Fruit fly (Drosophila melanogaster) whole organism, embryonic: ENCODE results near the gene CG18788.

Experiments used
- Abd-B ChIP-seq: fragments of 200-800 bp; sonication (Bioruptor generic); optimal IDR thresholded peaks from 2 replicates; lab custom pipeline; 2018; ENCODE audit warnings: missing biosample characterization, mild to moderate bottlenecking, missing genetic modification characterization, moderate library complexity
- Atf-2 ChIP-seq: fragments of 200-800 bp; sonication (Bioruptor generic); optimal IDR thresholded peaks from 2 replicates; lab custom pipeline; 2016; ENCODE audit warnings: missing biosample characterization, missing genetic modification characterization
- BEAF-32 ChIP-seq: fragments of 200-800 bp; sonication (Bioruptor generic); optimal IDR thresholded peaks from 3 replicates; lab custom pipeline; 2017; ENCODE audit warnings: missing biosample characterization, missing genetic modification characterization, mild to moderate bottlenecking, moderate library complexity, missing genetic modification reagents
- BtbVII ChIP-seq: fragments of 200-800 bp; sonication (Bioruptor generic); optimal IDR thresholded peaks from 3 replicates; lab custom pipeline; 2017; ENCODE audit warnings: missing biosample characterization, mild to moderate bottlenecking, missing genetic modification characterization
- C15 ChIP-seq: fragments of 200-800 bp; sonication (Bioruptor generic); IDR thresholded peaks from 3 replicates; pipeline ENCODE4 v1.3.6; 2022; ENCODE audit warnings: missing biosample characterization, missing genetic modification characterization
- CG10147 ChIP-seq: fragments of 200-800 bp; sonication (Bioruptor generic); optimal IDR thresholded peaks from 2 replicates; lab custom pipeline; 2019; ENCODE audit warnings: missing biosample characterization, mild to moderate bottlenecking, missing genetic modification characterization, moderate library complexity
- CG10543 ChIP-seq: fragments of 200-800 bp; sonication (Bioruptor generic); optimal IDR thresholded peaks from 3 replicates; lab custom pipeline; 2017; ENCODE audit warnings: missing biosample characterization, mild to moderate bottlenecking, missing genetic modification characterization, moderate library complexity
- CG10565 ChIP-seq: fragments of 200-800 bp; sonication (Bioruptor generic); optimal IDR thresholded peaks from 3 replicates; lab custom pipeline; 2016; ENCODE audit warnings: missing biosample characterization, mild to moderate bottlenecking, missing genetic modification characterization
- CG11247 ChIP-seq: fragments of 200-800 bp; sonication (Bioruptor generic); IDR thresholded peaks from 2 replicates; pipeline ENCODE4 v1.3.6; 2022; ENCODE audit warnings: missing biosample characterization, missing genetic modification characterization
- CG2116 ChIP-seq: fragments of 200-800 bp; sonication (Bioruptor generic); optimal IDR thresholded peaks from 3 replicates; lab custom pipeline; 2018; ENCODE audit warnings: missing biosample characterization, mild to moderate bottlenecking, missing genetic modification characterization
- CG2120 ChIP-seq: fragments of 200-800 bp; sonication (Bioruptor generic); optimal IDR thresholded peaks from 3 replicates; lab custom pipeline; 2016; ENCODE audit warnings: missing biosample characterization, missing genetic modification characterization
- CG31365 ChIP-seq: fragments of 200-800 bp; sonication (Bioruptor generic); optimal IDR thresholded peaks from 2 replicates; lab custom pipeline; 2018; ENCODE audit warnings: missing biosample characterization, mild to moderate bottlenecking, missing genetic modification characterization
- CG3407 ChIP-seq: fragments of 200-800 bp; sonication (Bioruptor generic); optimal IDR thresholded peaks from 2 replicates; lab custom pipeline; 2018; ENCODE audit warnings: missing biosample characterization, mild to moderate bottlenecking, missing genetic modification characterization
- CG34224 ChIP-seq: fragments of 200-800 bp; sonication (Bioruptor generic); IDR thresholded peaks from 3 replicates; pipeline ENCODE4 v1.3.6; 2022; ENCODE audit warnings: missing biosample characterization, missing genetic modification characterization; ENCODE audit not compliant: partially characterized antibody
- CG34376 ChIP-seq: fragments of 200-800 bp; sonication (Bioruptor generic); optimal IDR thresholded peaks from 2 replicates; lab custom pipeline; 2018; ENCODE audit warnings: missing biosample characterization, mild to moderate bottlenecking, missing genetic modification characterization
- CG3847 ChIP-seq: fragments of 200-800 bp; sonication (Bioruptor generic); IDR thresholded peaks from 2 replicates; pipeline ENCODE4 v1.3.6; 2022; ENCODE audit warnings: missing biosample characterization, missing genetic modification characterization
- CG7556 ChIP-seq: fragments of 200-800 bp; sonication (Bioruptor generic); optimal IDR thresholded peaks from 2 replicates; lab custom pipeline; 2017; ENCODE audit warnings: missing biosample characterization, mild to moderate bottlenecking, missing genetic modification characterization
- CG9817 ChIP-seq: fragments of 200-800 bp; sonication (Bioruptor generic); optimal IDR thresholded peaks from 2 replicates; lab custom pipeline; 2018; ENCODE audit warnings: missing biosample characterization, mild to moderate bottlenecking, missing genetic modification characterization, moderate library complexity
- Chrac-16 ChIP-seq: fragments of 200-800 bp; sonication (Bioruptor generic); optimal IDR thresholded peaks from 3 replicates; lab custom pipeline; 2016; ENCODE audit warnings: missing biosample characterization, missing genetic modification characterization
- Dip3 ChIP-seq: fragments of 200-800 bp; sonication (Bioruptor generic); optimal IDR thresholded peaks from 3 replicates; lab custom pipeline; 2016; ENCODE audit warnings: missing biosample characterization, missing genetic modification characterization
- Dll ChIP-seq: fragments of 200-800 bp; sonication (Bioruptor generic); IDR thresholded peaks from 4 replicates; pipeline ENCODE4 v1.3.6; 2022; ENCODE audit warnings: missing biosample characterization, missing genetic modification characterization; ENCODE audit not compliant: partially characterized antibody
- Doc2 ChIP-seq: fragments of 200-800 bp; sonication (Bioruptor generic); IDR thresholded peaks from 2 replicates; pipeline ENCODE4 v1.3.6; 2022; ENCODE audit warnings: missing biosample characterization, missing genetic modification characterization
- Drgx ChIP-seq: fragments of 200-800 bp; sonication (Bioruptor generic); IDR thresholded peaks from 2 replicates; pipeline ENCODE4 v1.3.6; 2022; ENCODE audit warnings: missing biosample characterization, missing genetic modification characterization
- Fer2 ChIP-seq: fragments of 200-800 bp; sonication (Bioruptor generic); optimal IDR thresholded peaks from 2 replicates; lab custom pipeline; 2018; ENCODE audit warnings: missing biosample characterization, mild to moderate bottlenecking, missing genetic modification characterization, moderate library complexity
- Gug ChIP-seq: fragments of 200-800 bp; sonication (Bioruptor generic); IDR thresholded peaks from 4 replicates; pipeline ENCODE4 v1.3.6; 2022; ENCODE audit warnings: missing biosample characterization, missing genetic modification characterization
- Lpt ChIP-seq: fragments of >200 bp; optimal IDR thresholded peaks from 2 replicates; lab custom pipeline; 2018; ENCODE audit warnings: missing biosample characterization, missing genetic modification characterization
- MBD-R2 ChIP-seq: fragments of 200-800 bp; sonication (Bioruptor generic); IDR thresholded peaks from 2 replicates; pipeline ENCODE4 v1.3.6; 2022; ENCODE audit warnings: missing biosample characterization, missing genetic modification characterization
- MESR4 ChIP-seq: fragments of 200-800 bp; sonication (Bioruptor generic); optimal IDR thresholded peaks from 2 replicates; lab custom pipeline; 2018; ENCODE audit warnings: missing biosample characterization, mild to moderate bottlenecking, missing genetic modification characterization, moderate library complexity
- Rfx ChIP-seq: fragments of 200-800 bp; sonication (Bioruptor generic); IDR thresholded peaks from 2 replicates; pipeline ENCODE4 v1.3.6; 2022; ENCODE audit warnings: missing biosample characterization, missing genetic modification characterization
- ase ChIP-seq: fragments of 200-800 bp; sonication (Bioruptor generic); IDR thresholded peaks from 3 replicates; pipeline ENCODE4 v1.3.6; 2022; ENCODE audit warnings: missing biosample characterization, missing genetic modification characterization
- az2 ChIP-seq: fragments of 200-800 bp; sonication (Bioruptor generic); optimal IDR thresholded peaks from 3 replicates; lab custom pipeline; 2016; ENCODE audit warnings: missing biosample characterization, missing genetic modification characterization
- chn ChIP-seq: fragments of 200-800 bp; sonication (Bioruptor generic); optimal IDR thresholded peaks from 2 replicates; lab custom pipeline; 2016; ENCODE audit warnings: missing biosample characterization, missing genetic modification characterization
- cwo ChIP-seq: fragments of 200-800 bp; sonication (Bioruptor generic); optimal IDR thresholded peaks from 3 replicates; lab custom pipeline; 2017; ENCODE audit warnings: missing biosample characterization, missing genetic modification characterization, mild to moderate bottlenecking, moderate library complexity, missing genetic modification reagents
- ems ChIP-seq: fragments of 200-800 bp; sonication (Bioruptor generic); optimal IDR thresholded peaks from 3 replicates; lab custom pipeline; 2016; ENCODE audit warnings: missing biosample characterization, missing genetic modification characterization
- fd64A ChIP-seq: fragments of 200-800 bp; sonication (Bioruptor generic); optimal IDR thresholded peaks from 3 replicates; lab custom pipeline; 2018; ENCODE audit warnings: missing biosample characterization, mild to moderate bottlenecking, missing genetic modification characterization
- klu ChIP-seq: fragments of 200-800 bp; sonication (Bioruptor generic); IDR thresholded peaks from 2 replicates; pipeline ENCODE4 v1.3.6; 2022; ENCODE audit warnings: missing biosample characterization, missing genetic modification characterization
- knrl ChIP-seq: fragments of 200-800 bp; sonication (Bioruptor generic); IDR thresholded peaks from 3 replicates; pipeline ENCODE4 v1.3.6; 2022; ENCODE audit warnings: missing biosample characterization, missing genetic modification characterization; ENCODE audit not compliant: partially characterized antibody
- lilli ChIP-seq: fragments of 200-800 bp; sonication (Bioruptor generic); optimal IDR thresholded peaks from 3 replicates; lab custom pipeline; 2016; ENCODE audit warnings: missing biosample characterization, missing genetic modification characterization
- lov ChIP-seq, 2 experiments: fragments of 200-800 bp in 1 of 2; fragments of >200 bp in 1 of 2; sonication (Bioruptor generic) in 1 of 2; IDR thresholded peaks in 1 of 2; optimal IDR thresholded peaks in 1 of 2; 2 replicates in 1 of 2; 3 replicates in 1 of 2; pipeline versions ENCODE4 v1.3.6 to Lab custom; 2017 to 2022; ENCODE audit warnings: missing biosample characterization in 1 of 2, missing genetic modification characterization in 1 of 2
- maf-S ChIP-seq: fragments of 200-800 bp; sonication (Bioruptor generic); optimal IDR thresholded peaks from 2 replicates; lab custom pipeline; 2016; ENCODE audit warnings: missing biosample characterization, missing genetic modification characterization
- slp2 ChIP-seq: fragments of 200-800 bp; sonication (Bioruptor generic); optimal IDR thresholded peaks from 2 replicates; lab custom pipeline; 2016; ENCODE audit warnings: missing biosample characterization, missing genetic modification characterization
- sna ChIP-seq: fragments of 200-800 bp; sonication (Bioruptor generic); IDR thresholded peaks from 2 replicates; pipeline ENCODE4 v1.3.6; 2022; ENCODE audit warnings: missing biosample characterization, missing genetic modification characterization; ENCODE audit not compliant: partially characterized antibody
- sob ChIP-seq: fragments of 200-800 bp; sonication (Bioruptor generic); IDR thresholded peaks from 2 replicates; pipeline ENCODE4 v1.3.6; 2022; ENCODE audit warnings: missing biosample characterization, missing genetic modification characterization
- stwl ChIP-seq: fragments of 200-800 bp; sonication (Bioruptor generic); optimal IDR thresholded peaks from 3 replicates; lab custom pipeline; 2018; ENCODE audit warnings: missing biosample characterization, mild to moderate bottlenecking, missing genetic modification characterization, moderate library complexity
- trem ChIP-seq: fragments of 200-800 bp; optimal IDR thresholded peaks from 3 replicates; lab custom pipeline; 2019; ENCODE audit warnings: missing biosample characterization, mild to moderate bottlenecking, missing genetic modification characterization, moderate library complexity
- trh ChIP-seq: fragments of 200-800 bp; sonication (Bioruptor generic); optimal IDR thresholded peaks from 2 replicates; lab custom pipeline; 2016; ENCODE audit warnings: missing biosample characterization, missing genetic modification characterization
- wdn ChIP-seq: fragments of 200-800 bp; sonication (Bioruptor generic); IDR thresholded peaks from 2 replicates; pipeline ENCODE4 v1.3.6; 2022; ENCODE audit warnings: missing biosample characterization, missing genetic modification characterization
- zen ChIP-seq: fragments of 200-800 bp; sonication (Bioruptor generic); optimal IDR thresholded peaks from 3 replicates; lab custom pipeline; 2018; ENCODE audit warnings: missing biosample characterization, mild to moderate bottlenecking, missing genetic modification characterization, moderate library complexity

CG18788 gene

DNA sequence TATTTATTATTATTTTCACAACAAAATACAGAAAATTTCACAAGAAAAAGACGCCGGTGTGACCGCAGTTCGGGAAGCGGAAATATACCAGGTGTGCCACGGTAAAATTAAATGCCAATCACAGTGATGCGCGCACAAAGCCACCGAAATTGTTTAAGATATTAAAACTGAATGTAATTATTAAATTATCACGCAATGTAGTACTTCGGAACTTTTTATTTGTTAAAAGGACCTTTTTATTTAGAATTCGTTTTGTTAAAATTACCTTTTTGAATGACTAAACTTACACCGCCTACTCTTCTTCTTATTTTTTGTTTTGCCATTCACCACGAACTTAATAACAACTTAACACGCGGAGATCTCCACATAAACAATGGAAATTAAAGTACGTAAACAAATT is 46.0 kb upstream of the CG18788 start, which contains the start of the genes CG6686 and CG34163 (continued):
- TF ChIP-seq Gug (GFP tag; lab: Robert Waterston, UW), result peak; percentile 45; the same call in 1 of the 4 replicates
- no peak for TF ChIP-seq wdn
- TF ChIP-seq MESR4 (GFP tag; lab: Kevin White, UChicago), result peak; percentile 0
- peak; percentile 44 for TF ChIP-seq zen (tag; lab: Kevin White, UChicago)
- peak; percentile 13 for TF ChIP-seq CG9817 (tag; lab: Kevin White, UChicago)
- peak; percentile 28 for TF ChIP-seq CG10147 (GFP tag; lab: Kevin White, UChicago)

DNA sequence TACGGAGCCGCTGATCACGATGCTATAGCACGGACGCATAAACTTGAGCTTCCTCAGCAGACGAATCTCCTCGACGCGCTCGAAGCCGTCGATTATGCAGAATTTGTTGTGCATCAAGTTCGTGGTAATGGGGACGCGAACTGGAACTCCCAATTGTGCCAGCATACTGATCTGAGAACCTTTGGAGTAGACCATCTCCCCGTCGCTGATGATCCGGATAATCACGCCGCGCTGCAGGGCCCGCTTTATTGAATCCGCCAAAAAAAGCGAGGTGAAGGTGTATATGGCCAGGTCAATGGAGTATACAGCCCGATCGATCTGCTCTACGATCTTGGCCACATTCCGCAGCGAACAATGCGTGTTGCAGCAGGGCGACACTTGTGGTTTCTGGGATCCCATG is 44.8 kb upstream of the CG18788 start:
- no peak for TF ChIP-seq klu
- TF ChIP-seq Chrac-16 (GFP tag; lab: Kevin White, UChicago), result no peak
- no peak for TF ChIP-seq Drgx (GFP tag; lab: Robert Waterston, UW)
- TF ChIP-seq cwo (GFP tag; lab: Kevin White, UChicago), result no peak
- no peak for TF ChIP-seq C15 (GFP tag; lab: Robert Waterston, UW)
- TF ChIP-seq fd64A (GFP tag; lab: Kevin White, UChicago), result no peak
- TF ChIP-seq Doc2 (GFP tag; lab: Robert Waterston, UW), result no peak
- TF ChIP-seq Lpt, result no peak
- TF ChIP-seq Atf-2 (GFP tag; lab: Kevin White, UChicago), result no peak
- no peak for TF ChIP-seq CG2120 (GFP tag; lab: Kevin White, UChicago)
- no peak for TF ChIP-seq Gug (GFP tag; lab: Robert Waterston, UW)
- TF ChIP-seq az2, result no peak
- TF ChIP-seq CG10565 (GFP tag; lab: Kevin White, UChicago), result no peak

DNA sequence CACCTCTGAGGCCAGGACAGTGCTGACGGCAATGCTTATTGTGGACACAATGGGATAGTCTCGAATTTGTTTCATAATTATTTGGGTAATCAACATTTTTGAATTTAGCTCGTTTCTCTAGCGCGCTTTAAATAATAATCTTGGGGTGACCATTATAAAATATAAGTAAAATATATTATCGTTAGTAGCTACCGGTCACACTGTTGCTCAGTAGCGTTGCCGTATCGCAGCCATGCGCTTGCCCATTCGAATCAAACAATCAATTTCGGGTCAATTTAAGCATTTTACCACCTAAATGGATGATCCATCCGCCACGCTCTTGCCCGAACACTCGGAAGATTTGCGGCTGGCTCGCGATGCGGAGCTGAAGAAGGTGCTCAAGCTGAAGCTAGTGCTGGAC is 44.3 kb upstream of the CG18788 start, which contains the start of the genes zuc and dgt2:
zuc (minus strand) TSS at position 154 of the 400 bp plus-strand sequence.
dgt2 (plus strand) TSS at position 208 of the 400 bp plus-strand sequence.
- TF ChIP-seq Dip3 (GFP tag; lab: Kevin White, UChicago) (no peak), lilli (GFP tag; lab: Kevin White, UChicago) (no peak), CG2116 (peak; percentile 21), maf-S (GFP tag; lab: Kevin White, UChicago) (no peak), trem (tag; lab: Kevin White, UChicago) (peak; percentile 64), CG31365 (tag; lab: Kevin White, UChicago) (no peak), CG11247 (GFP tag; lab: Robert Waterston, UW) (no peak), CG3407 (GFP tag; lab: Kevin White, UChicago) (no peak), trh (GFP tag; lab: Kevin White, UChicago) (no peak), Fer2 (no peak), sna (GFP tag; lab: Robert Waterston, UW) (no peak), CG34224 (GFP tag; lab: Robert Waterston, UW) (peak; percentile 44; the same call in 1 of the 3 replicates), sob (GFP tag; lab: Robert Waterston, UW) (no peak), knrl (0 out of 3 replicates have a peak, but pooled peaks have one; percentile 9), Dll (GFP tag; lab: Robert Waterston, UW) (0 out of 4 replicates have a peak, but pooled peaks have one; percentile 29), stwl (tag; lab: Kevin White, UChicago) (peak; percentile 86), CG10543 (GFP tag; lab: Kevin White, UChicago) (no peak), lov (optimal IDR thresholded peaks at IDR 0.05; lab: Kevin White, UChicago) (no peak), lov (GFP tag; IDR thresholded peaks at IDR 0.05; lab: Robert Waterston, UW) (no peak), BtbVII (GFP tag; lab: Kevin White, UChicago) (no peak), CG3847 (GFP tag; lab: Robert Waterston, UW) (peak; percentile 36; the same call in 1 of the 2 replicates), MBD-R2 (GFP tag; lab: Robert Waterston, UW) (peak; percentile 71), chn (GFP tag; lab: Kevin White, UChicago) (no peak), CG7556 (GFP tag; lab: Kevin White, UChicago) (no peak), slp2 (GFP tag; lab: Kevin White, UChicago) (no peak), Abd-B (GFP tag; lab: Kevin White, UChicago) (peak; percentile 16), BEAF-32 (GFP tag; lab: Kevin White, UChicago) (peak; percentile 39), ems (GFP tag; lab: Kevin White, UChicago) (no peak), ase (GFP tag; lab: Robert Waterston, UW) (no peak), Rfx (GFP tag; lab: Robert Waterston, UW) (no peak), CG34376 (peak; percentile 15)
